Worm (Caenorhabditis elegans): ENCODE data around the gene R07E3.4.

DNA sequence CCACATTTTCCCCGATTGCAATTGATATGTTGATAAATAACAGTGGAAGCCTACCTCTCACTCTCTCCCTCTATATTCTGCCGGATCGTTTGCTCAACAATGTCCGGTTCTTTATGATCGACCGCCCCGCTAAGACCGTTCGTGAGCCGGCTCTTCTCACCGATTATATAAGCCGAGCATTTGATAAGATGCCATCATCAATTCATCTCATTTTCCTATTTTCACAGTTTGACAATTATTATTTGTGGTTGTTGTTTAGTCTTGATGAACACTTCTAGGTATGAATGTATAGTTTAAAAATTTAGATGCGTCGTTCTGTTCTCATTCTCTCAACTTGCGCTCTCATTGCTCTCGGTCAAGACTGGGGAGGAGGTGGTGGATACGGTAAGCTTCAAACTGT, 3.0 kb upstream of the R07E3.4 start, which contains the start of gene idpa-3:
- TF ChIP-seq ttx-3 (tag; optimal IDR thresholded peaks at IDR 0.05) (no peak), madf-2 (tag; optimal IDR thresholded peaks at IDR 0.05) (no peak), pha-4 (tag; optimal IDR thresholded peaks at IDR 0.05) (no peak), ceh-24 (tag; optimal IDR thresholded peaks at IDR 0.05) (no peak), C38D4.7 (GFP tag; optimal IDR thresholded peaks at IDR 0.05) (no peak), fkh-10 (GFP tag; optimal IDR thresholded peaks at IDR 0.05) (no peak)

Data from whole organism, late embryonic.